Worm (Caenorhabditis elegans) whole organism, early embryonic: Measurements from ENCODE around the gene K08D8.1.

Experiments
- B0310.2 ChIP-seq: sonication (generic microtip); optimal IDR thresholded peaks from 2 replicates; lab custom pipeline; 2016; ENCODE audit warnings: mild to moderate bottlenecking, missing genetic modification characterization, missing compliant biosample characterization
- F13C5.2 ChIP-seq: sonication (generic microtip); optimal IDR thresholded peaks from 2 replicates; lab custom pipeline; 2017; ENCODE audit warnings: mild to moderate bottlenecking, missing genetic modification characterization, inconsistent platforms, missing compliant biosample characterization
- aly-1 ChIP-seq: sonication (generic microtip); optimal IDR thresholded peaks from 2 replicates; lab custom pipeline; 2016; ENCODE audit warnings: missing genetic modification characterization, missing compliant biosample characterization
- ama-1 ChIP-seq: fragments of 150-350 bp; optimal IDR thresholded peaks from 2 replicates; lab custom pipeline; 2014
- ceh-13 ChIP-seq: fragments of 200-800 bp; sonication (Bioruptor generic); optimal IDR thresholded peaks from 2 replicates; lab custom pipeline; 2018; ENCODE audit warnings: mild to moderate bottlenecking, missing genetic modification characterization, missing compliant biosample characterization
- ceh-36 ChIP-seq: sonication (generic microtip); optimal IDR thresholded peaks from 2 replicates; lab custom pipeline; 2016; ENCODE audit warnings: missing genetic modification characterization, inconsistent platforms, missing compliant biosample characterization
- ets-7 ChIP-seq: sonication (generic microtip); optimal IDR thresholded peaks from 2 replicates; lab custom pipeline; 2016; ENCODE audit warnings: missing genotype, missing genetic modification characterization, missing compliant biosample characterization
- flt-1 ChIP-seq: fragments of 200-800 bp; sonication (Bioruptor generic); IDR thresholded peaks from 2 replicates; pipeline ENCODE4 v1.3.6; 2022; ENCODE audit warnings: missing genetic modification characterization, missing compliant biosample characterization
- hmbx-1 ChIP-seq: sonication (generic microtip); optimal IDR thresholded peaks from 2 replicates; lab custom pipeline; 2016; ENCODE audit warnings: mild to moderate bottlenecking, missing genetic modification characterization, missing compliant biosample characterization
- hmg-4 ChIP-seq: fragments of 200-800 bp; sonication (Bioruptor generic); optimal IDR thresholded peaks from 2 replicates; lab custom pipeline; 2018; ENCODE audit warnings: mild to moderate bottlenecking, missing genetic modification characterization, missing compliant biosample characterization
- hnd-1 ChIP-seq: sonication (generic microtip); optimal IDR thresholded peaks from 2 replicates; lab custom pipeline; 2016; ENCODE audit warnings: missing genetic modification characterization, missing compliant biosample characterization
- pes-1 ChIP-seq: fragments of 200-800 bp; sonication (Bioruptor generic); IDR thresholded peaks from 2 replicates; pipeline ENCODE4 v1.3.6; 2022; ENCODE audit warnings: missing genetic modification reagents, missing genetic modification characterization, missing compliant biosample characterization
- scrt-1 ChIP-seq: fragments of 200-800 bp; sonication (Bioruptor generic); IDR thresholded peaks from 2 replicates; pipeline ENCODE4 v1.3.6; 2022; ENCODE audit warnings: missing genetic modification characterization, missing compliant biosample characterization
- sea-1 ChIP-seq: fragments of 200-800 bp; sonication (Bioruptor generic); conservative IDR thresholded peaks from 2 replicates; pipeline ENCODE4 v1.3.6; 2022; ENCODE audit warnings: missing genetic modification characterization, missing compliant biosample characterization
- tbx-11 ChIP-seq: fragments of 200-800 bp; sonication (Bioruptor generic); IDR thresholded peaks from 2 replicates; pipeline ENCODE4 v1.3.6; 2022; ENCODE audit warnings: missing genetic modification characterization, missing compliant biosample characterization
- tbx-37 ChIP-seq: fragments of 200-800 bp; sonication (Bioruptor generic); conservative IDR thresholded peaks from 2 replicates; pipeline ENCODE4 v1.3.6; 2022; ENCODE audit warnings: missing genetic modification reagents, missing genetic modification characterization, missing compliant biosample characterization
- tra-4 ChIP-seq: sonication (generic microtip); optimal IDR thresholded peaks from 2 replicates; lab custom pipeline; 2017; ENCODE audit warnings: missing genetic modification characterization, missing compliant biosample characterization

The K08D8.1 gene

ce11 chrIV:12876558-12876957 lies 15.7 kb upstream of the K08D8.1 start:
- no peak for TF ChIP-seq hmbx-1
- TF ChIP-seq sea-1 (GFP tag; lab: Robert Waterston, UW): no peak
- TF ChIP-seq aly-1 (tag; lab: Kevin White, UChicago): no peak
- no peak for TF ChIP-seq ceh-36
- no peak for TF ChIP-seq tbx-11 (GFP tag; lab: Robert Waterston, UW)
- TF ChIP-seq scrt-1 (GFP tag; lab: Robert Waterston, UW): no peak
- no peak for TF ChIP-seq tra-4 (tag; lab: Kevin White, UChicago)
- no peak for TF ChIP-seq B0310.2 (tag; lab: Kevin White, UChicago)
- no peak for TF ChIP-seq hnd-1 (tag; lab: Kevin White, UChicago)
- TF ChIP-seq pes-1 (GFP tag; lab: Robert Waterston, UW): no peak
- no peak for TF ChIP-seq ets-7 (tag; lab: Kevin White, UChicago)
- no peak for TF ChIP-seq ceh-13
- TF ChIP-seq tbx-37: no peak
- no peak for TF ChIP-seq ama-1 (lab: Kevin White, UChicago)
- no peak for TF ChIP-seq flt-1 (GFP tag; lab: Robert Waterston, UW)

DNA sequence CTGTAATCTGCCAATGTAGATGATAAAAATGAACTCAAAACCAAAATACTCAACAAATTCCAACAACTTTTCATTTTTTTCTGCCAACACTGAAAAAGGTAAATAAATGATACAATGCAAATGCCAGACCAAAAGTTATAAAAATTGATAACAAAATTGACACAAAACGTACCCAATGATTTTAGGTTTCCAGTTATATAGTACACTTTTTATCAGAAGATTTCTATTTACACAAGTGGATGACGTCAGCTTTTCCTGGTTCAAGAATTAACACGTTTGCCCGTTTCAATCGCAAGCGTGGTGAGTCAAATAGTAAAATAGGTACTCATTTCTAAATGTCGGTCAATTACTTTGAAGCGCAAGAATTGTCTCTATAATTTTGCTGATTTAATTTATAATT lies 12.7 kb upstream of the K08D8.1 start, which contains the start of gene ZK896.5:
TSS of gene ZK896.5 (minus strand) at position 89 of the 400 bp plus-strand sequence.
- TF ChIP-seq hmg-4 (no peak), F13C5.2 (tag; lab: Kevin White, UChicago) (no peak), ets-7 (tag; lab: Kevin White, UChicago) (no peak), ceh-36 (no peak), tbx-11 (GFP tag; lab: Robert Waterston, UW) (no peak), ceh-13 (no peak), sea-1 (GFP tag; lab: Robert Waterston, UW) (no peak), hnd-1 (tag; lab: Kevin White, UChicago) (no peak), tbx-37 (no peak), flt-1 (GFP tag; lab: Robert Waterston, UW) (no peak), scrt-1 (GFP tag; lab: Robert Waterston, UW) (no peak), B0310.2 (tag; lab: Kevin White, UChicago) (no peak), tra-4 (tag; lab: Kevin White, UChicago) (no peak)

DNA sequence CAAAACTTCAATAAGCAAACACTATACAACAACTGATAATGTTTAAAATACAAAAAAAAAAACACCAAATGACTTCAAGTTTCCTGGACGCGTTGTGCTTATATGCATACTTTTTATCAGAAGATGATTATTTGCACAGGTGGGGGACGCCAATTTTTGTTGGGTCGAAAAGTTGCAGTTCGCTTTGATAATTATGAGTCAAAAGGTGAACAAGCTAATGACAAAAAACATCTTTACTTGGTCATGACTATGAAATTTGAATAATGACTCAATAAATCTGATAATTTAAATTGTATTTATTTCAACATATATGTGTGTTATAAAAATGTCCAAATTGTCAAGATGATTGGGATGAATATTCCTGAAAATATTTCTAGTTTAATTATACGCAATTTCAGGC lies 9.1 kb upstream of the K08D8.1 start, which contains the start of gene ZK896.4:
TSS of gene ZK896.4 (minus strand) at position 101 of the 400 bp plus-strand sequence.
- TF ChIP-seq ets-7 (tag; lab: Kevin White, UChicago) (no peak), tbx-11 (GFP tag; lab: Robert Waterston, UW) (no peak), aly-1 (tag; lab: Kevin White, UChicago) (no peak), ceh-36 (no peak), B0310.2 (tag; lab: Kevin White, UChicago) (no peak), flt-1 (GFP tag; lab: Robert Waterston, UW) (no peak), ama-1 (lab: Kevin White, UChicago) (no peak), ceh-13 (no peak), hmbx-1 (no peak), hnd-1 (tag; lab: Kevin White, UChicago) (no peak), pes-1 (GFP tag; lab: Robert Waterston, UW) (no peak), F13C5.2 (tag; lab: Kevin White, UChicago) (no peak), scrt-1 (GFP tag; lab: Robert Waterston, UW) (no peak), tra-4 (tag; lab: Kevin White, UChicago) (no peak), hmg-4 (no peak), tbx-37 (no peak), sea-1 (GFP tag; lab: Robert Waterston, UW) (no peak)

ce11 chrIV:12886012-12886411 lies 6.3 kb upstream of the K08D8.1 start:
- TF ChIP-seq sea-1 (GFP tag; lab: Robert Waterston, UW) (no peak), hnd-1 (tag; lab: Kevin White, UChicago) (no peak), ceh-36 (no peak), ama-1 (lab: Kevin White, UChicago) (no peak), pes-1 (GFP tag; lab: Robert Waterston, UW) (no peak), tbx-11 (GFP tag; lab: Robert Waterston, UW) (no peak), ceh-13 (no peak), tbx-37 (no peak), ets-7 (tag; lab: Kevin White, UChicago) (no peak), tra-4 (tag; lab: Kevin White, UChicago) (no peak), scrt-1 (GFP tag; lab: Robert Waterston, UW) (no peak), aly-1 (tag; lab: Kevin White, UChicago) (no peak)

DNA sequence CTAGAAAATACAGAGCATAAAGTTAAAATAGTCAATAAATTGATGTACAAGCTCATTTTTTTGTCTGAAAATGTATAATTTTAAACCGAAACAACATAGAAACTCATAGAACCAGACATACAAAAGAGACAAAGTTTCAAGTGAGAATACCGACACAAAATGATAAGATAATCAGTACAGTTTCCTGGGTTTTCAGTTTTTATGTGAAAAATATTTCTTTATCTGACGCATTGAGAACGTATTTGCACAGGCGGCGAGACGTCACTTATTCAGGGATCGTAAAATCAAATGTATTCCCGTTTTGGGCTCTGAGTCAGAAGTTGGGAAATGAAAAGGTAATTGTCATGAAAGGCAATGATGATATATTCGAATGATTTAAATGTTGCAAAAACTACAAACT lies 1.8 kb upstream of the K08D8.1 start, which contains the start of gene K08D8.6:
TSS of gene K08D8.6 (minus strand) at position 64 of the 400 bp plus-strand sequence.
- TF ChIP-seq ets-7 (tag; lab: Kevin White, UChicago): no peak
- TF ChIP-seq ceh-36: no peak
- no peak for TF ChIP-seq F13C5.2 (tag; lab: Kevin White, UChicago)
- TF ChIP-seq B0310.2 (tag; lab: Kevin White, UChicago): no peak
- TF ChIP-seq ama-1 (lab: Kevin White, UChicago): no peak
- no peak for TF ChIP-seq scrt-1 (GFP tag; lab: Robert Waterston, UW)
- TF ChIP-seq pes-1 (GFP tag; lab: Robert Waterston, UW): no peak
- TF ChIP-seq hmbx-1: no peak
- no peak for TF ChIP-seq hnd-1 (tag; lab: Kevin White, UChicago)
- no peak for TF ChIP-seq sea-1 (GFP tag; lab: Robert Waterston, UW)
- TF ChIP-seq tra-4 (tag; lab: Kevin White, UChicago): no peak

- TF ChIP-seq sea-1 (GFP tag; lab: Robert Waterston, UW): no peak
- TF ChIP-seq pes-1 (GFP tag; lab: Robert Waterston, UW): no peak
- TF ChIP-seq aly-1 (tag; lab: Kevin White, UChicago): no peak
- TF ChIP-seq tbx-11 (GFP tag; lab: Robert Waterston, UW): no peak
- TF ChIP-seq flt-1 (GFP tag; lab: Robert Waterston, UW): no peak
- no peak for TF ChIP-seq B0310.2 (tag; lab: Kevin White, UChicago)
- no peak for TF ChIP-seq hmbx-1
- no peak for TF ChIP-seq tbx-37
- TF ChIP-seq hnd-1 (tag; lab: Kevin White, UChicago): no peak
- TF ChIP-seq ceh-36: no peak
- TF ChIP-seq F13C5.2 (tag; lab: Kevin White, UChicago): no peak
- TF ChIP-seq ama-1 (lab: Kevin White, UChicago): no peak
- TF ChIP-seq scrt-1 (GFP tag; lab: Robert Waterston, UW): no peak
- no peak for TF ChIP-seq ceh-13
- TF ChIP-seq tra-4 (tag; lab: Kevin White, UChicago): no peak
- TF ChIP-seq ets-7 (tag; lab: Kevin White, UChicago): no peak
- no peak for TF ChIP-seq hmg-4
These were observed 1.2 kb upstream of the K08D8.1 start for ce11 chrIV:12891080-12891479.
